Worm (Caenorhabditis elegans): ENCODE results near the gene B0524.3.

The B0524.3 gene

DNA sequence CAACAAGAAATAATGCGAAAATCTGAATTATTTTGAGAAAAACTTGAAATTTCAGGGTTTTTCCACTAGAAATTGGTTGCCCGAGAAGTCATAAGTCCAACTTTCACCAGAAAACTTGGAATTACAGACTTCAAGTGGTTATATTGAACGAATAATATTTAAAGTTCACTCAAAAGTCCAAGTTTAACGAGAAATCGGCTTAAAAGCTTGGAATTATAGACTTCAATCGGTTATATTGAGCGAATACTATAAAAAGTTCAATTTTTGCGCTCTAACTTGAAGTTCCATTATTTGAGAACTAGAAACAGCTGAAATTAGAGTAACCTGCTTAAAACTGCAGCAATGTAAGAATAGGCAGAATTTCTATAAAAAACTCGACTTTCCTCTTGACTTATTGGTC is 34.6 kb downstream of the B0524.3 start:
- TF ChIP-seq ceh-43 (GFP tag; optimal IDR thresholded peaks at IDR 0.05) (no peak), snpc-4 (tag; optimal IDR thresholded peaks at IDR 0.05) (no peak), tbx-8 (GFP tag; optimal IDR thresholded peaks at IDR 0.05) (no peak), flh-1 (GFP tag; optimal IDR thresholded peaks at IDR 0.05) (no peak), unc-62 (GFP tag; optimal IDR thresholded peaks at IDR 0.05) (no peak), bed-3 (GFP tag; optimal IDR thresholded peaks at IDR 0.05) (no peak), zip-8 (tag; optimal IDR thresholded peaks at IDR 0.05) (no peak), nhr-12 (tag; optimal IDR thresholded peaks at IDR 0.05) (no peak), sem-2 (GFP tag; optimal IDR thresholded peaks at IDR 0.05) (no peak), drap-1 (GFP tag; optimal IDR thresholded peaks at IDR 0.05) (no peak), ham-2 (GFP tag; optimal IDR thresholded peaks at IDR 0.05) (no peak), nhr-76 (tag; optimal IDR thresholded peaks at IDR 0.05) (no peak), ztf-11 (tag; optimal IDR thresholded peaks at IDR 0.05) (no peak), lin-13 (tag; optimal IDR thresholded peaks at IDR 0.05) (no peak), nhr-28 (tag; optimal IDR thresholded peaks at IDR 0.05) (no peak), cnd-1 (tag; optimal IDR thresholded peaks at IDR 0.05) (no peak), unc-120 (tag; optimal IDR thresholded peaks at IDR 0.05; ENCODE audit: poor library complexity, severe bottlenecking) (no peak), ceh-39 (tag; optimal IDR thresholded peaks at IDR 0.05) (no peak), blmp-1 (tag; optimal IDR thresholded peaks at IDR 0.05) (no peak), M03D4.4 (tag; optimal IDR thresholded peaks at IDR 0.05) (no peak)

DNA sequence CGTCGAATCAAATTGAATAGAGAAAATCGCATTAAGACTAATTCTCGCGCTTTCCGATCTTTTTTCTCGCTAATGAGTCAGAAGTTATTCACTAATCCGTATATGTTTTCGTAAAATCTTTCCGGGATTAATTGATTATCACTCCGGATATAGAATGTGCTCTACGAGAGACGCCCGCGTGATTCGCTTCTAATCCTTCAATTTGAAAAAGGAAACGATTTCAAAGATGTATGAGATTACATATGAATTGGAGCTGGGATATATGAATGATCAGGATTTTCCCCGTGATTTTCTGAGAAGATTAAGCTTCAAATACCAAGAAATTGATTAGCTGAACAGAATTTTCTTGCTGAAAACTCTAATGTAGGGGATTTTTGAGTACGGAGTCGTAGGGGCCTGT is 35.1 kb downstream of the B0524.3 start:
- peak; percentile 86 for TF ChIP-seq ces-1 (GFP tag; optimal IDR thresholded peaks at IDR 0.05)
- no peak for TF ChIP-seq unc-39 (tag; optimal IDR thresholded peaks at IDR 0.05)

DNA sequence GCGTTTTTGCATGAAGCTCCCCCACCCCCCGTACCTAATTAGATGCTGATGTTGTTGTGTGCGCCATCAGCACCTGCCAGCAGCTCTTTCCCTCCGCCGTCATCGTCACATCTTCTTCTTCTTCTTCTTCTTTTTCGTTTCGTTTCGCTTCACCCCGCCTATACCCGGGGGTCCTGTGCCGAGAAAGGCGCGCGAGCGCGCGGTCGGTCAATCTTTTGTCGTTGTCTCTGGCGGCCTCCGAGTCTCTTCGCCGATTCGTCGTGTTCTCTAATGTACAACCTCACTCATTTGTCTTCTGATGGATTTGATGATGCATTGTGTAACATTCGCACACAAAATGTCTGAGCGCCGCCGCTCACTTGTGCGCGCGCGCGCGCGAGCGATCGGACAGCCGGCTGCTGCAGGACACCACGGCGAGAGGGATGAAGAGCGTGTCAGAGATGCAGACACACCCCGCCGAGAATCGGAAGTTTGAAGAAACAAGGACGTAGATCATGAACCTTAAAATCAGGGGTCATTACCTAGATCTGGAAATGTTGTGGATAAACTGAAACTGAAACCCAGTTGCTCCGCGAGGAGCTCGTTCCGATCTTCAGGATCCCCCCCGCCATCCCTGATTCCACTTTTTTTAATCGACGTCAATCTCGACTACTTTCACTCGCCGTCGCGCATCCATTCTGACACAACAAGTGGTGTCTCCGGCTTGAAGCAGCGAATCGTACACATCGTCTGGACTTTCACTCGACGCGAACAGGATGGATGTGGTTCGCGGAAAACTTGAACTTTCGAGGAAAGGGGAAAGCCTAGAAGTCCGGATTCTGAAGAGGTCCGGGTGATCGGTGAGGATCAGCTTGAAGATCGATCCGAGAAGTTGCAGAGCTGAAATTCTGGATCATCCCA is 36.2 kb downstream of the B0524.3 start:
- peak; percentile 29 for TF ChIP-seq ceh-43 (GFP tag; optimal IDR thresholded peaks at IDR 0.05)
- TF ChIP-seq ces-1 (GFP tag; optimal IDR thresholded peaks at IDR 0.05), result peak; percentile 82
- peak; percentile 94 for TF ChIP-seq unc-120 (tag; optimal IDR thresholded peaks at IDR 0.05; ENCODE audit: poor library complexity, severe bottlenecking)
- peak; percentile 79 for TF ChIP-seq mep-1 (tag; optimal IDR thresholded peaks at IDR 0.05)
- TF ChIP-seq drap-1 (GFP tag; optimal IDR thresholded peaks at IDR 0.05), result peak; percentile 64
- TF ChIP-seq tbx-8 (GFP tag; optimal IDR thresholded peaks at IDR 0.05), result peak; percentile 74
- TF ChIP-seq sptf-1 (tag; optimal IDR thresholded peaks at IDR 0.05), result peak; percentile 89
- TF ChIP-seq unc-39 (tag; optimal IDR thresholded peaks at IDR 0.05), result no peak
- peak; percentile 72 for TF ChIP-seq M03D4.4 (tag; optimal IDR thresholded peaks at IDR 0.05)
- TF ChIP-seq lin-13 (tag; optimal IDR thresholded peaks at IDR 0.05), result no peak
- no peak for TF ChIP-seq lin-32 (GFP tag; optimal IDR thresholded peaks at IDR 0.05)
- no peak for TF ChIP-seq nhr-28 (tag; optimal IDR thresholded peaks at IDR 0.05)
- TF ChIP-seq elt-1 (tag; optimal IDR thresholded peaks at IDR 0.05; ENCODE audit: borderline replicate concordance, insufficient read depth), result no peak
- peak; percentile 30 for TF ChIP-seq elt-3 (tag; optimal IDR thresholded peaks at IDR 0.05)
- peak; percentile 3 for TF ChIP-seq nhr-12 (tag; optimal IDR thresholded peaks at IDR 0.05)
- TF ChIP-seq unc-62 (GFP tag; optimal IDR thresholded peaks at IDR 0.05), result peak; percentile 98
- peak; percentile 94 for TF ChIP-seq hlh-1 (tag; optimal IDR thresholded peaks at IDR 0.05)
- TF ChIP-seq mab-5 (tag; optimal IDR thresholded peaks at IDR 0.05), result peak; percentile 42
- TF ChIP-seq nhr-2 (tag; optimal IDR thresholded peaks at IDR 0.05), result peak; percentile 47
- TF ChIP-seq cnd-1 (tag; optimal IDR thresholded peaks at IDR 0.05), result peak; percentile 31
- peak; percentile 83 for TF ChIP-seq mls-2 (tag; optimal IDR thresholded peaks at IDR 0.05)
- no peak for TF ChIP-seq ceh-39 (tag; optimal IDR thresholded peaks at IDR 0.05)
- peak; percentile 11 for TF ChIP-seq ceh-83 (GFP tag; optimal IDR thresholded peaks at IDR 0.05)
- TF ChIP-seq ham-2 (GFP tag; optimal IDR thresholded peaks at IDR 0.05), result peak; percentile 98
- peak; percentile 91 for TF ChIP-seq pha-4 (tag; optimal IDR thresholded peaks at IDR 0.05)
- TF ChIP-seq nhr-237 (tag; optimal IDR thresholded peaks at IDR 0.05), result peak; percentile 78
- peak; percentile 42 for TF ChIP-seq bed-3 (GFP tag; optimal IDR thresholded peaks at IDR 0.05)
- peak; percentile 60 for TF ChIP-seq blmp-1 (tag; optimal IDR thresholded peaks at IDR 0.05)
- TF ChIP-seq snpc-4 (tag; optimal IDR thresholded peaks at IDR 0.05), result no peak
- TF ChIP-seq sem-2 (GFP tag; optimal IDR thresholded peaks at IDR 0.05), result no peak
- peak; percentile 52 for TF ChIP-seq lsy-2 (tag; optimal IDR thresholded peaks at IDR 0.05)
- TF ChIP-seq ztf-11 (tag; optimal IDR thresholded peaks at IDR 0.05), result peak; percentile 42
- no peak for TF ChIP-seq zip-8 (tag; optimal IDR thresholded peaks at IDR 0.05)

Data from whole organism, mixed stage, embryonic.